Fruit fly (Drosophila melanogaster) S2 (cell line): ENCODE data around the gene CG13047.

Source experiments
- CG8478 ChIP-seq: fragments of >200 bp; optimal IDR thresholded peaks from 2 replicates; lab custom pipeline; 2018
- CTCF ChIP-seq, 2 experiments: fragments of >200 bp; optimal IDR thresholded peaks; 2 replicates each; lab custom pipeline; 2018

dm6 chr3L:16270802-16271332, 14.3 kb downstream of the CG13047 start, which contains the start of the genes CG34248 and CG13067:
- no peak for TF ChIP-seq CG8478 (lab: Kevin White, UChicago)
- no peak for TF ChIP-seq CTCF (optimal IDR thresholded peaks at IDR 0.05; lab: Kevin White, UChicago)
